Worm (Caenorhabditis elegans) whole organism, L3 larva: Measurements from ENCODE around the gene ntr-2.

ENCODE experiments used
- aly-2 ChIP-seq: fragments of 150-350 bp; optimal IDR thresholded peaks from 2 replicates; lab custom pipeline; 2014; ENCODE audit warnings: missing biosample characterization, missing genetic modification characterization
- elt-2 ChIP-seq: sonication (generic microtip); optimal IDR thresholded peaks from 2 replicates; lab custom pipeline; 2016; ENCODE audit warnings: missing genetic modification reagents, mild to moderate bottlenecking, missing genetic modification characterization, missing compliant biosample characterization
- lin-39 ChIP-seq: fragments of 150-350 bp; optimal IDR thresholded peaks from 2 replicates; lab custom pipeline; 2018; ENCODE audit warnings: missing biosample characterization, missing genetic modification reagents, missing genetic modification characterization
- mdl-1 ChIP-seq: fragments of 150-350 bp; optimal IDR thresholded peaks from 2 replicates; lab custom pipeline; 2014; ENCODE audit warnings: missing biosample characterization, missing genetic modification characterization
- nhr-11 ChIP-seq: fragments of 150-350 bp; optimal IDR thresholded peaks from 2 replicates; lab custom pipeline; 2014; ENCODE audit warnings: missing biosample characterization, missing genetic modification characterization
- nhr-25 ChIP-seq: sonication (generic microtip); optimal IDR thresholded peaks from 2 replicates; lab custom pipeline; 2017; ENCODE audit warnings: missing biosample characterization, missing genetic modification characterization
- nhr-43 ChIP-seq: sonication (generic microtip); optimal IDR thresholded peaks from 2 replicates; lab custom pipeline; 2016; ENCODE audit warnings: mild to moderate bottlenecking, missing genetic modification characterization, missing compliant biosample characterization; ENCODE audit not compliant: poor library complexity, severe bottlenecking
- tbx-2 ChIP-seq: sonication (generic microtip); optimal IDR thresholded peaks from 2 replicates; lab custom pipeline; 2016; ENCODE audit warnings: mild to moderate bottlenecking, missing genetic modification characterization, missing compliant biosample characterization
- unc-39 ChIP-seq: sonication (generic microtip); optimal IDR thresholded peaks from 4 replicates; lab custom pipeline; 2017; ENCODE audit warnings: missing biosample characterization, missing genetic modification characterization

DNA sequence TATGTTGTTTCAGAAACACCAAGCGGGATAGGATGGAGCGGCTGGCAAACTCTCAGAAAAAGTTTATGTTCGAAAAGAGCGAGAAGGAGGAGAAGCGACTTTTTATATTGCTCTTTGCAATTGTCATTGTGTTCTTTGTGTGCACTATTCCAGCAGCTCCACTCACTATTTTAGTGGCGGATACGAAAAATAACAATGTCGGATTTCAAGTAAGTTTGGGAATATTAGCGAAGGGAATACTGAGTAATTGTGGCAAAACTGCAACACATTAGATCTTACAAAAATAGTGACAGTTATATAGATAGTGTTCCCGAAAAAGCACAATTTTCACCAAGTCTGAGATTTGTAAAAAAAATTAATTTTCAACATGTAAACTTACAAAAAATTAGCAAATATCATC lies 6.0 kb downstream of the ntr-2 start:
- TF ChIP-seq unc-39 (tag; lab: Kevin White, UChicago) (no peak), elt-2 (tag; lab: Kevin White, UChicago) (no peak), nhr-43 (tag; lab: Kevin White, UChicago) (no peak), lin-39 (no peak), nhr-11 (tag; lab: Kevin White, UChicago) (no peak), aly-2 (no peak), mdl-1 (tag; lab: Kevin White, UChicago) (no peak), nhr-25 (tag; lab: Kevin White, UChicago) (no peak), tbx-2 (no peak)
